Fruit fly (Drosophila melanogaster) whole organism, prepupa: ENCODE results near the gene yellow-g2.

Source experiments
- Ets96B ChIP-seq: fragments of 200-800 bp; optimal IDR thresholded peaks from 2 replicates; lab custom pipeline; 2019; ENCODE audit warnings: missing biosample characterization, mild to moderate bottlenecking, missing genetic modification characterization, moderate library complexity
- Sox15 ChIP-seq: fragments of 200-800 bp; sonication (Bioruptor generic); optimal IDR thresholded peaks from 3 replicates; lab custom pipeline; 2016; ENCODE audit warnings: missing biosample characterization, missing genetic modification characterization

DNA sequence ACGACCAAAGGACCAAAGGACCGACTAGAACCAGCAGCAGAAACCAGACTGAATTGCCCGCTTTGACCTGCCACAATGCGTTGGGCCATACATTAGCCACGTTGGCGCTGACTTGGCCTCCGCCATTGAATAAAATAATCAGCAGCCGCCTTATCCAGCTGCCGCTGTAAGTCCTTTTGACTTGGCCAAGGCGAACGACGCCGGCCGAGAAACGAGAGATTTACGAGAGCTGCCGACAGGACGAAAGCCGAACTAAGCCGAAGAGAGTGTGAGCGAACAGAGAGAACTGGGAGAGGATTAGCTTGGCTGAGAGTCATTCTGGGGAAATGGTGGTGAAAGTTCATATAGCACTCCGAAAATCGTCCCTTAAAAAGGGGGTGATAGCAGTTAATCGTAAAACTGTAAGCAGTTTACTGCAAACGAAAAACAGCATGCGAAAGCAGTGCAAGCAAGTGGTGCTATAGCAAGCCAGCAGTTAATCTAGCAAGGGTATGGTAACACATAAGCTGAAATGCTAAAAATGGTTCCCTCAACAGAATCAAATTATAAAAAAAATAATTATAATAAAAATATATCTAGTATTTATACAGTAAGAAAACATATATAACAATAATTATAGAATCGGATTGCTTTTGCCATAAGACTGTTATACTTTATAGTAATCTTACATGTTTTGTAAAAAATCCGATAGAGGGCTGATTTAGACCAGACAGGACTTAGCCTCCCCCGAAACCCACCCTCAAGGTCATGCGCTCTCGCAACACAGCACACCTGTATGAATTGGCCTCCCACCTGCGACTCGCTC is 47.8 kb upstream of the yellow-g2 start:
- no peak for TF ChIP-seq Sox15 (GFP tag; lab: Kevin White, UChicago)
- TF ChIP-seq Ets96B (tag; lab: Kevin White, UChicago): no peak
